Fruit fly (Drosophila melanogaster): ENCODE data around the gene CG14050.
A peak's percentile ranks its signal among the peaks of the same experiment; 100 is the strongest.

Gene CG14050

DNA sequence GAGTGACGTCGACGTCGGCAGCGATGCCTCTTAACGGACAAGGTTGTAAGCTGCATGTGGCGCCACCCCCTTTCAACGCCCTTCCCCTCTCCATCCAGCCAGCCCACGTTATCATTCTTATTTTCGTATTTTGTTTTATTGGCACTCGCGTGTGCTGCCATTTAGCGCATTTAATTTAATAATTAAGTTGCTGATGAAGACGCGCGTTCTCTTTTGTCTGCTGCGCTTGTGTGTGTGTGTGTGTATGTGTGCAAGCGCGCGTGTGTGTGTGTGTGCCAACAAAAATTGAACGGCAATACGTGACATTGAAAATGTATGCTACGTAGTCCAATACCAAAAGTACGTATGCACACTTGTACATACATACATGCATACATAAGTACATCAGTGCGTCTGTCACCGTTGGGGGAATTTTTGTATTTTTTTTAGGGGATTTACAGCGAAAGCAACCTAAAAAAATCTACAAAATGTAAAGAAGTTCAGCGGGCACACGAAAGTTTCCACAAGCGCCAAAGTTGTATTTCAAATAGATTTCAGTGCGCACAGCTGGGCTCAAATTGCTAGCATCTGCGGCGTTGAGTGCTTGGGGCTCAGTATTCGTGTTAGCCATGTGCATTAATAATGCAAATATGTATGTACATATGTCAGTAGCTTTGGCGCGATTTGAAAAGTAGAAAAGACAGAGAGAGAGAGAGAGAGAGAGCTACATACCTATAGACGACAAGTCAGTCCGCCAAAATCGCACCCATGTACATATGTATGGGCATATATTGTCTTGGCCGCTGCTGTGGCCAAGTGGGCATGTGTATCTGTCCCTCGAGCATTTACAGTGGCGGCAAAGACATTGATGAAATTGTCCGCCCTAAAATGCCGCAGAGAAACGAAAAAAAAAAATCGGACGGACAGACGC, 24.1 kb downstream of the CG14050 start (continued):
- TF ChIP-seq NK7.1 (GFP tag; optimal IDR thresholded peaks at IDR 0.05) = peak; percentile 35
- no peak for TF ChIP-seq CG13287 (GFP tag; IDR thresholded peaks at IDR 0.05; ENCODE audit: partially characterized antibody)
- TF ChIP-seq CG10209 (GFP tag; optimal IDR thresholded peaks at IDR 0.05) = peak; percentile 81
- peak; percentile 41 for TF ChIP-seq CG30020 (tag; optimal IDR thresholded peaks at IDR 0.05)
- peak; percentile 62 for TF ChIP-seq NC2α (GFP tag; optimal IDR thresholded peaks at IDR 0.05)
- peak; percentile 87 for TF ChIP-seq phol (tag; optimal IDR thresholded peaks at IDR 0.05)
- peak; percentile 73 for TF ChIP-seq CG6654 (GFP tag; optimal IDR thresholded peaks at IDR 0.05)
- TF ChIP-seq Usf (GFP tag; optimal IDR thresholded peaks at IDR 0.05) = peak; percentile 72
- peak; percentile 69 for TF ChIP-seq Hr3 (GFP tag; optimal IDR thresholded peaks at IDR 0.05)
- TF ChIP-seq Scr (GFP tag; IDR thresholded peaks at IDR 0.05; ENCODE audit: partially characterized antibody) = no peak
- peak; percentile 79 for TF ChIP-seq tx (GFP tag; optimal IDR thresholded peaks at IDR 0.05)
- peak; percentile 87 for TF ChIP-seq unpg (GFP tag; optimal IDR thresholded peaks at IDR 0.05)
- TF ChIP-seq CG12104 (GFP tag; optimal IDR thresholded peaks at IDR 0.05) = peak; percentile 65
- TF ChIP-seq eve (GFP tag; optimal IDR thresholded peaks at IDR 0.05) = peak in 1 of 2 experiments; percentile 96
- peak; percentile 56 for TF ChIP-seq zen (tag; optimal IDR thresholded peaks at IDR 0.05)
- TF ChIP-seq Awh (GFP tag; IDR thresholded peaks at IDR 0.05) = peak; percentile 85
- TF ChIP-seq Ssrp (tag; optimal IDR thresholded peaks at IDR 0.05) = peak; percentile 83
- peak; percentile 87 for TF ChIP-seq CG11504 (tag; optimal IDR thresholded peaks at IDR 0.05)
- TF ChIP-seq CG2199 (GFP tag; IDR thresholded peaks at IDR 0.05) = peak; percentile 85; the same call in 2 of the 3 replicates
- TF ChIP-seq GATAe (GFP tag; conservative IDR thresholded peaks at IDR 0.05) = no peak; the same call in 1 of the 2 replicates
- TF ChIP-seq row (GFP tag; IDR thresholded peaks at IDR 0.05) = peak; percentile 82
- peak; percentile 30 for TF ChIP-seq CG4854 (GFP tag; optimal IDR thresholded peaks at IDR 0.05)
- TF ChIP-seq dysf (GFP tag; IDR thresholded peaks at IDR 0.05) = peak; percentile 86
- peak; percentile 55 for TF ChIP-seq CG11723 (GFP tag; optimal IDR thresholded peaks at IDR 0.05)
- TF ChIP-seq Ptx1 (GFP tag; IDR thresholded peaks at IDR 0.05) = peak; percentile 91
- TF ChIP-seq Dbx (GFP tag; IDR thresholded peaks at IDR 0.05) = peak; percentile 77
- peak; percentile 79 for TF ChIP-seq CG32532 (GFP tag; IDR thresholded peaks at IDR 0.05)
- TF ChIP-seq CG16815 (GFP tag; optimal IDR thresholded peaks at IDR 0.05) = peak; percentile 75
- TF ChIP-seq gfzf (GFP tag; optimal IDR thresholded peaks at IDR 0.05) = no peak
- TF ChIP-seq Abd-B (GFP tag; optimal IDR thresholded peaks at IDR 0.05) = peak; percentile 78
- no peak for TF ChIP-seq CG2129 (GFP tag; IDR thresholded peaks at IDR 0.05; ENCODE audit: partially characterized antibody)
- TF ChIP-seq stwl (tag; optimal IDR thresholded peaks at IDR 0.05) = no peak
- TF ChIP-seq zfh1 (GFP tag; IDR thresholded peaks at IDR 0.05) = peak; percentile 80
- peak; percentile 77 for TF ChIP-seq Xbp1 (GFP tag; optimal IDR thresholded peaks at IDR 0.05)
- TF ChIP-seq Neu2 (GFP tag; optimal IDR thresholded peaks at IDR 0.05; ENCODE audit: borderline replicate concordance) = no peak
- TF ChIP-seq esg (GFP tag; conservative IDR thresholded peaks at IDR 0.05) = peak; percentile 80
- TF ChIP-seq Bdp1 (GFP tag; optimal IDR thresholded peaks at IDR 0.05) = peak; percentile 71
- TF ChIP-seq CG8089 (GFP tag; optimal IDR thresholded peaks at IDR 0.05) = peak; percentile 82
- no peak for TF ChIP-seq Bgb (GFP tag; IDR thresholded peaks at IDR 0.05; ENCODE audit: partially characterized antibody)
- TF ChIP-seq Sox100B (GFP tag; optimal IDR thresholded peaks at IDR 0.05) = peak; percentile 85
- peak; percentile 53; the same call in 1 of the 2 replicates for TF ChIP-seq CG11085 (GFP tag; IDR thresholded peaks at IDR 0.05)
- no peak for TF ChIP-seq amos (GFP tag; IDR thresholded peaks at IDR 0.05; ENCODE audit: partially characterized antibody)
- peak; percentile 47 for TF ChIP-seq CG18476 (GFP tag; optimal IDR thresholded peaks at IDR 0.05)
- TF ChIP-seq CG15696 (tag; optimal IDR thresholded peaks at IDR 0.05) = peak; percentile 47
- TF ChIP-seq CrebB (tag; optimal IDR thresholded peaks at IDR 0.05) = peak; percentile 61
- peak; percentile 70; the same call in 1 of the 2 replicates for TF ChIP-seq CG9215 (GFP tag; IDR thresholded peaks at IDR 0.05)
- peak; percentile 67 for TF ChIP-seq CG4730 (GFP tag; IDR thresholded peaks at IDR 0.05)
- peak; percentile 71; the same call in 2 of the 3 replicates for TF ChIP-seq CG11456 (GFP tag; IDR thresholded peaks at IDR 0.05)
